Worm (Caenorhabditis elegans) whole organism, mixed stage, embryonic: Measurements from ENCODE around the gene btb-9.
A peak's percentile ranks its signal among the peaks of the same experiment; 100 is the strongest.

Experiments
- M03D4.4 ChIP-seq: sonication (generic microtip); optimal IDR thresholded peaks from 2 replicates; lab custom pipeline; 2017; ENCODE audit warnings: mild to moderate bottlenecking, missing genetic modification characterization, missing compliant biosample characterization
- bed-3 ChIP-seq: fragments of 200-800 bp; sonication (Bioruptor generic); optimal IDR thresholded peaks from 3 replicates; lab custom pipeline; 2018; ENCODE audit warnings: mild to moderate bottlenecking, missing genetic modification characterization, moderate library complexity, missing compliant biosample characterization
- blmp-1 ChIP-seq: fragments of 150-350 bp; optimal IDR thresholded peaks from 2 replicates; lab custom pipeline; 2014; ENCODE audit warnings: missing biosample characterization, missing genetic modification characterization
- ceh-39 ChIP-seq: fragments of 150-350 bp; optimal IDR thresholded peaks from 2 replicates; lab custom pipeline; 2014; ENCODE audit warnings: missing biosample characterization, missing genetic modification characterization
- ceh-43 ChIP-seq: fragments of 200-800 bp; sonication (Bioruptor generic); optimal IDR thresholded peaks from 2 replicates; lab custom pipeline; 2018; ENCODE audit warnings: mild to moderate bottlenecking, missing genetic modification characterization, moderate library complexity, missing compliant biosample characterization
- ceh-83 ChIP-seq: fragments of 200-800 bp; sonication (Bioruptor generic); optimal IDR thresholded peaks from 2 replicates; lab custom pipeline; 2018; ENCODE audit warnings: mild to moderate bottlenecking, missing genetic modification characterization, missing compliant biosample characterization
- ces-1 ChIP-seq: fragments of 150-350 bp; optimal IDR thresholded peaks from 2 replicates; lab custom pipeline; 2014; ENCODE audit warnings: missing biosample characterization, missing genetic modification reagents, missing genetic modification characterization
- cnd-1 ChIP-seq: fragments of 200-800 bp; sonication (Bioruptor generic); optimal IDR thresholded peaks from 2 replicates; lab custom pipeline; 2018; ENCODE audit warnings: mild to moderate bottlenecking, missing genetic modification characterization, missing compliant biosample characterization
- elt-1 ChIP-seq: sonication (generic microtip); optimal IDR thresholded peaks from 2 replicates; lab custom pipeline; 2017; ENCODE audit warnings: missing genetic modification characterization, mild to moderate bottlenecking, missing compliant biosample characterization, antibody characterized with exemption, moderate library complexity, borderline replicate concordance; ENCODE audit not compliant: insufficient read depth
- elt-3 ChIP-seq: fragments of 150-350 bp; optimal IDR thresholded peaks from 2 replicates; lab custom pipeline; 2014; ENCODE audit warnings: missing biosample characterization, missing genetic modification characterization
- flh-1 ChIP-seq: fragments of 200-800 bp; sonication (Bioruptor generic); optimal IDR thresholded peaks from 2 replicates; lab custom pipeline; 2018; ENCODE audit warnings: mild to moderate bottlenecking, missing genetic modification characterization, moderate library complexity, missing compliant biosample characterization
- ham-2 ChIP-seq: fragments of 200-800 bp; sonication (Bioruptor generic); optimal IDR thresholded peaks from 2 replicates; lab custom pipeline; 2018; ENCODE audit warnings: mild to moderate bottlenecking, missing genetic modification characterization, missing compliant biosample characterization
- hlh-1 ChIP-seq: fragments of 150-350 bp; optimal IDR thresholded peaks from 2 replicates; lab custom pipeline; 2014; ENCODE audit warnings: missing biosample characterization, missing genetic modification reagents, missing genetic modification characterization
- lin-32 ChIP-seq: fragments of 200-800 bp; sonication (Bioruptor generic); optimal IDR thresholded peaks from 2 replicates; lab custom pipeline; 2018; ENCODE audit warnings: mild to moderate bottlenecking, missing genetic modification characterization, missing compliant biosample characterization
- lsy-2 ChIP-seq: fragments of 150-350 bp; optimal IDR thresholded peaks from 2 replicates; lab custom pipeline; 2014; ENCODE audit warnings: missing biosample characterization, missing genetic modification characterization
- mab-5 ChIP-seq: fragments of 150-350 bp; optimal IDR thresholded peaks from 2 replicates; lab custom pipeline; 2014; ENCODE audit warnings: missing biosample characterization, missing genetic modification characterization
- mep-1 ChIP-seq: fragments of 150-350 bp; optimal IDR thresholded peaks from 2 replicates; lab custom pipeline; 2017; ENCODE audit warnings: missing biosample characterization, missing genetic modification reagents, missing genetic modification characterization, inconsistent platforms
- mls-2 ChIP-seq: sonication (generic microtip); optimal IDR thresholded peaks from 2 replicates; lab custom pipeline; 2016; ENCODE audit warnings: mild to moderate bottlenecking, missing genetic modification characterization, moderate library complexity, missing compliant biosample characterization
- nhr-12 ChIP-seq: fragments of 150-350 bp; optimal IDR thresholded peaks from 2 replicates; lab custom pipeline; 2014; ENCODE audit warnings: missing biosample characterization, missing genetic modification characterization
- nhr-2 ChIP-seq: fragments of 150-350 bp; optimal IDR thresholded peaks from 2 replicates; lab custom pipeline; 2014; ENCODE audit warnings: missing biosample characterization, missing genetic modification characterization
- nhr-237 ChIP-seq: fragments of 150-350 bp; optimal IDR thresholded peaks from 2 replicates; lab custom pipeline; 2014; ENCODE audit warnings: missing biosample characterization, missing genetic modification characterization
- nhr-28 ChIP-seq: fragments of 150-350 bp; optimal IDR thresholded peaks from 2 replicates; lab custom pipeline; 2014; ENCODE audit warnings: missing biosample characterization, missing genetic modification characterization
- nhr-76 ChIP-seq: sonication (generic microtip); optimal IDR thresholded peaks from 2 replicates; lab custom pipeline; 2017; ENCODE audit warnings: missing biosample characterization, missing genetic modification characterization
- sem-2 ChIP-seq: fragments of 200-800 bp; sonication (Bioruptor generic); optimal IDR thresholded peaks from 2 replicates; lab custom pipeline; 2018; ENCODE audit warnings: mild to moderate bottlenecking, missing genetic modification characterization, missing compliant biosample characterization
- snpc-4 ChIP-seq: fragments of 150-350 bp; optimal IDR thresholded peaks from 2 replicates; lab custom pipeline; 2014; ENCODE audit warnings: missing biosample characterization, missing genetic modification characterization
- sptf-1 ChIP-seq: sonication (generic microtip); optimal IDR thresholded peaks from 2 replicates; lab custom pipeline; 2017; ENCODE audit warnings: mild to moderate bottlenecking, missing genetic modification characterization, moderate library complexity, missing compliant biosample characterization
- tbx-8 ChIP-seq: fragments of 200-800 bp; sonication (Bioruptor generic); optimal IDR thresholded peaks from 2 replicates; lab custom pipeline; 2018; ENCODE audit warnings: mild to moderate bottlenecking, missing genetic modification characterization, moderate library complexity, missing compliant biosample characterization
- unc-120 ChIP-seq: sonication (generic microtip); optimal IDR thresholded peaks from 2 replicates; lab custom pipeline; 2017; ENCODE audit warnings: missing genetic modification characterization, missing compliant biosample characterization; ENCODE audit not compliant: poor library complexity, severe bottlenecking
- unc-39 ChIP-seq: fragments of 150-350 bp; optimal IDR thresholded peaks from 2 replicates; lab custom pipeline; 2014; ENCODE audit warnings: missing biosample characterization, missing genetic modification characterization
- unc-62 ChIP-seq: fragments of 150-350 bp; optimal IDR thresholded peaks from 2 replicates; lab custom pipeline; 2014; ENCODE audit warnings: missing biosample characterization, missing genetic modification reagents, missing genetic modification characterization
- ztf-11 ChIP-seq: fragments of 150-350 bp; optimal IDR thresholded peaks from 2 replicates; lab custom pipeline; 2014; ENCODE audit warnings: missing biosample characterization, missing genetic modification characterization

btb-9 gene

ce11 chrII:1724314-1724713 lies 4.0 kb upstream of the btb-9 start, which contains the start of gene fbxb-11:
TSS of gene fbxb-11 (plus strand) at chrII:1724614.
- no peak for TF ChIP-seq nhr-12 (tag; lab: Kevin White, UChicago)
- no peak for TF ChIP-seq ceh-43 (GFP tag; lab: Kevin White, UChicago)
- no peak for TF ChIP-seq mls-2 (tag; lab: Kevin White, UChicago)
- no peak for TF ChIP-seq nhr-237 (tag; lab: Kevin White, UChicago)
- no peak for TF ChIP-seq snpc-4 (tag; lab: Kevin White, UChicago)
- TF ChIP-seq unc-120 (tag; lab: Kevin White, UChicago), result no peak
- no peak for TF ChIP-seq bed-3 (GFP tag; lab: Kevin White, UChicago)
- TF ChIP-seq unc-62 (GFP tag; lab: Kevin White, UChicago), result no peak
- TF ChIP-seq nhr-2, result no peak
- TF ChIP-seq ceh-39, result no peak
- TF ChIP-seq lin-32, result no peak
- TF ChIP-seq, all 35 proteins: peak for 0

DNA sequence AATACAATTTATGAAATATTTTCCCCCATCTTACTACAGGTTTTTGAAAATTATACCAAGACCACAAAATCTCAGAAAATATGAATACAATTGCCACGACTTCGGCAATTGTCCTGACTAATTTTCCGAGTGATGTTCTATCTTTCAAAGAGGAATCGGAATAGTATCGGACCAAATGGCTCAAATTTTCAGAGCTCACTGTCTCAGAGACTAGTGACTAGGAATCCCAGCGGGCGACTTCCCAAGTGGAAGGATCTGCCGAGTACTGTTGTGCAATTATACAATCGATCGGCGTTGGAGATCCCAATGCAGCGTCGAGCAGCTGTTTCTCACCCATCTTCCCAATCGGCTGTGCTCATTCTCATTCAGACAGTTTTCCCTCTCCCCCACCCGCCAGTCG lies 2.6 kb upstream of the btb-9 start, which contains the start of gene F45C12.17:
Gene F45C12.17, plus strand, starts transcription at position 377 of the 400 bp plus-strand sequence.
- TF ChIP-seq unc-62 (GFP tag; lab: Kevin White, UChicago), result no peak
- no peak for TF ChIP-seq elt-1 (tag; lab: Kevin White, UChicago)
- TF ChIP-seq nhr-28 (tag; lab: Kevin White, UChicago), result no peak
- TF ChIP-seq hlh-1 (tag; lab: Kevin White, UChicago), result no peak
- no peak for TF ChIP-seq snpc-4 (tag; lab: Kevin White, UChicago)
- TF ChIP-seq blmp-1 (tag; lab: Kevin White, UChicago), result no peak
- no peak for TF ChIP-seq flh-1
- TF ChIP-seq ceh-39, result peak; percentile 12

DNA sequence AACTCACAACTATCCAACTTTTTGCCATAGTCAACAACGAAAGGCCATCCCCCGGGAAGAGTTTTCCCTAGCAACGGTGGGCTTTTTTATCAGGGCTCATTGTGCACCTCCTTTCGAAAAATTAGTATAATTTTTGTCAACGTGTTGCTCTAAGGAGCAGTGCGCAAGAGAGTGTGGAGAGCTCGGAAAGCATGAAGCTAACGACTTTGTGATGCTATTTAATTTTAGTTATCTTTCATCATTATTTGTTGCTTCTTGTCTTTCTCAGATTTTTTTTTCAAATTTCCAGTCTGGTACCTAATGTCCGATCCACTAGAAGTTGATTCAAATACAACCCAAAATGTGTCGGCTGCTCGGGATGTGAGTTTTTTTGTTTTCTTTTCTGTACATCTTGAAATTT lies 1.8 kb downstream of the btb-9 start, which contains the start of gene ceh-81:
Gene ceh-81, plus strand, starts transcription at position 301 of the 400 bp plus-strand sequence.
- TF ChIP-seq unc-62 (GFP tag; lab: Kevin White, UChicago) (no peak), ham-2 (no peak), bed-3 (GFP tag; lab: Kevin White, UChicago) (no peak), blmp-1 (tag; lab: Kevin White, UChicago) (no peak), cnd-1 (no peak), ztf-11 (tag; lab: Kevin White, UChicago) (no peak), sem-2 (GFP tag; lab: Kevin White, UChicago) (no peak), ceh-39 (no peak), mep-1 (tag; lab: Kevin White, UChicago) (no peak), elt-1 (tag; lab: Kevin White, UChicago) (no peak), sptf-1 (tag; lab: Kevin White, UChicago) (no peak), nhr-28 (tag; lab: Kevin White, UChicago) (no peak), hlh-1 (tag; lab: Kevin White, UChicago) (no peak), nhr-76 (tag; lab: Kevin White, UChicago) (no peak), M03D4.4 (tag; lab: Kevin White, UChicago) (no peak), nhr-237 (tag; lab: Kevin White, UChicago) (no peak), ces-1 (GFP tag; lab: Kevin White, UChicago) (no peak), mab-5 (tag; lab: Kevin White, UChicago) (no peak), lin-32 (no peak)

- TF ChIP-seq elt-3 (tag; lab: Kevin White, UChicago) (no peak), unc-39 (tag; lab: Kevin White, UChicago) (no peak), mab-5 (tag; lab: Kevin White, UChicago) (no peak), cnd-1 (no peak), ceh-83 (GFP tag; lab: Kevin White, UChicago) (no peak), M03D4.4 (tag; lab: Kevin White, UChicago) (no peak), ces-1 (GFP tag; lab: Kevin White, UChicago) (no peak), lin-32 (no peak), snpc-4 (tag; lab: Kevin White, UChicago) (no peak), ceh-43 (GFP tag; lab: Kevin White, UChicago) (no peak), elt-1 (tag; lab: Kevin White, UChicago) (no peak), ham-2 (no peak), flh-1 (no peak), hlh-1 (tag; lab: Kevin White, UChicago) (no peak), ztf-11 (tag; lab: Kevin White, UChicago) (no peak), mep-1 (tag; lab: Kevin White, UChicago) (no peak), mls-2 (tag; lab: Kevin White, UChicago) (no peak), unc-120 (tag; lab: Kevin White, UChicago) (no peak), lsy-2 (tag; lab: Kevin White, UChicago) (no peak), tbx-8 (GFP tag; lab: Kevin White, UChicago) (no peak)
Observed at ce11 chrII:1731932-1732331, 3.6 kb downstream of the btb-9 start, which contains the start of gene ceh-82. TSS of gene ceh-82 (plus strand) at chrII:1732232.
